Worm (Caenorhabditis elegans): Measurements from ENCODE around the gene Y43F8B.1.
A peak's percentile ranks its signal among the peaks of the same experiment; 100 is the strongest.

Gene Y43F8B.1

ce11 chrV:19546100-19546499 lies at the start of gene Y43F8B.1:
Gene Y43F8B.1 (minus strand): TSS chrV:19546200.
- TF ChIP-seq W03F9.2 (tag; optimal IDR thresholded peaks at IDR 0.05) (no peak), him-1 (tag; optimal IDR thresholded peaks at IDR 0.05) (no peak), dao-5 (tag; optimal IDR thresholded peaks at IDR 0.05) (no peak)

- no peak for TF ChIP-seq dao-5 (tag; optimal IDR thresholded peaks at IDR 0.05)
- no peak for TF ChIP-seq him-1 (tag; optimal IDR thresholded peaks at IDR 0.05)
- no peak for TF ChIP-seq W03F9.2 (tag; optimal IDR thresholded peaks at IDR 0.05)
Measured at ce11 chrV:19590826-19591225, 44.8 kb upstream of the Y43F8B.1 start.

ce11 chrV:19582256-19582655 lies 36.3 kb upstream of the Y43F8B.1 start:
- TF ChIP-seq dao-5 (tag; optimal IDR thresholded peaks at IDR 0.05) (no peak), him-1 (tag; optimal IDR thresholded peaks at IDR 0.05) (no peak), W03F9.2 (tag; optimal IDR thresholded peaks at IDR 0.05) (no peak)

ce11 chrV:19579509-19579908 lies 33.5 kb upstream of the Y43F8B.1 start:
- TF ChIP-seq W03F9.2 (tag; optimal IDR thresholded peaks at IDR 0.05) (no peak), dao-5 (tag; optimal IDR thresholded peaks at IDR 0.05) (no peak), him-1 (tag; optimal IDR thresholded peaks at IDR 0.05) (no peak)

ce11 chrV:19570102-19570501 lies 24.1 kb upstream of the Y43F8B.1 start:
- TF ChIP-seq W03F9.2 (tag; optimal IDR thresholded peaks at IDR 0.05) (no peak), him-1 (tag; optimal IDR thresholded peaks at IDR 0.05) (no peak), dao-5 (tag; optimal IDR thresholded peaks at IDR 0.05) (no peak)

ce11 chrV:19565082-19565481 lies 19.1 kb upstream of the Y43F8B.1 start, which contains the start of gene kcnl-1:
Gene kcnl-1 (plus strand): TSS chrV:19565382.
- TF ChIP-seq dao-5 (tag; optimal IDR thresholded peaks at IDR 0.05) (no peak), him-1 (tag; optimal IDR thresholded peaks at IDR 0.05) (no peak), W03F9.2 (tag; optimal IDR thresholded peaks at IDR 0.05) (no peak)

ce11 chrV:19555869-19556268 lies 9.9 kb upstream of the Y43F8B.1 start, which contains the start of gene oac-1:
Gene oac-1 (minus strand): TSS chrV:19555969.
- TF ChIP-seq W03F9.2 (tag; optimal IDR thresholded peaks at IDR 0.05) (no peak), dao-5 (tag; optimal IDR thresholded peaks at IDR 0.05) (no peak), him-1 (tag; optimal IDR thresholded peaks at IDR 0.05) (no peak)

- TF ChIP-seq W03F9.2 (tag; optimal IDR thresholded peaks at IDR 0.05) (no peak), him-1 (tag; optimal IDR thresholded peaks at IDR 0.05) (no peak), dao-5 (tag; optimal IDR thresholded peaks at IDR 0.05) (no peak)
Measured at ce11 chrV:19555350-19555749, 9.3 kb upstream of the Y43F8B.1 start.

ce11 chrV:19550294-19550693 lies 4.3 kb upstream of the Y43F8B.1 start:
- TF ChIP-seq W03F9.2 (tag; optimal IDR thresholded peaks at IDR 0.05) = no peak
- no peak for TF ChIP-seq him-1 (tag; optimal IDR thresholded peaks at IDR 0.05)
- TF ChIP-seq dao-5 (tag; optimal IDR thresholded peaks at IDR 0.05) = no peak

- TF ChIP-seq him-1 (tag; optimal IDR thresholded peaks at IDR 0.05) (no peak), dao-5 (tag; optimal IDR thresholded peaks at IDR 0.05) (no peak), W03F9.2 (tag; optimal IDR thresholded peaks at IDR 0.05) (no peak)
Measured at ce11 chrV:19549689-19550088, 3.7 kb upstream of the Y43F8B.1 start, which contains the start of gene Y43F8B.20. Gene Y43F8B.20 (minus strand): TSS chrV:19549789.

ce11 chrV:19546673-19547072 lies 673 bp upstream of the Y43F8B.1 start:
- no peak for TF ChIP-seq him-1 (tag; optimal IDR thresholded peaks at IDR 0.05)
- no peak for TF ChIP-seq dao-5 (tag; optimal IDR thresholded peaks at IDR 0.05)
- no peak for TF ChIP-seq W03F9.2 (tag; optimal IDR thresholded peaks at IDR 0.05)

ce11 chrV:19545026-19545425 lies 974 bp downstream of the Y43F8B.1 start:
- TF ChIP-seq W03F9.2 (tag; optimal IDR thresholded peaks at IDR 0.05) = no peak

ce11 chrV:19543509-19543908 lies 2.5 kb downstream of the Y43F8B.1 start:
- TF ChIP-seq W03F9.2 (tag; optimal IDR thresholded peaks at IDR 0.05) = no peak
- TF ChIP-seq him-1 (tag; optimal IDR thresholded peaks at IDR 0.05) = no peak
- TF ChIP-seq dao-5 (tag; optimal IDR thresholded peaks at IDR 0.05) = no peak

ce11 chrV:19540916-19541315 lies 5.1 kb downstream of the Y43F8B.1 start:
- TF ChIP-seq dao-5 (tag; optimal IDR thresholded peaks at IDR 0.05) = no peak
- no peak for TF ChIP-seq him-1 (tag; optimal IDR thresholded peaks at IDR 0.05)
- TF ChIP-seq W03F9.2 (tag; optimal IDR thresholded peaks at IDR 0.05) = no peak

ce11 chrV:19533480-19533879 lies 12.5 kb downstream of the Y43F8B.1 start:
- TF ChIP-seq W03F9.2 (tag; optimal IDR thresholded peaks at IDR 0.05) (peak; percentile 3), dao-5 (tag; optimal IDR thresholded peaks at IDR 0.05) (no peak)

Measured in whole organism, L4/young adult.